Worm (Caenorhabditis elegans): ENCODE data around the gene C53A3.3.

DNA sequence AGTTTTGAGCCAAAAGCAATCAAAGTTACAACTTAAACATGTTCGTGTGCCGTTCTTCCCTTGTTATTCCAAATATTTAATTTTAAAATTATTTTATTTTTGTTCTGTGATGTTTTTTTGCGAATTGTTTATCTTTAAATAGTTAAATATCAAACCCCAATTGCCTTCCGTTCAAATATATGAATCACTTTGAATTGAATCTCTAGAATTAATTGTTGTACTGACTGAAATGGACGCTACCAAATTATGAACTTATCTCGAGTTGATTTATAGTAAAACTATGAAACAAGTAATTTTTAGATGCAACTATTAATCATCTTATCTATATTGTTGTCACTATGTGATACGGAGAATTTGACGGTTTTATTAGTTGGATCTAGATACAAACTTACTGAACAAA lies 35.7 kb downstream of the C53A3.3 start, which contains the start of gene ZC250.2:
- TF ChIP-seq nhr-10 (tag; optimal IDR thresholded peaks at IDR 0.05) (no peak), peb-1 (tag; optimal IDR thresholded peaks at IDR 0.05) (no peak), ama-1 (optimal IDR thresholded peaks at IDR 0.05) (no peak), Y55F3AM.14 (GFP tag; optimal IDR thresholded peaks at IDR 0.05) (no peak), ZK546.5 (tag; optimal IDR thresholded peaks at IDR 0.05) (no peak), mdl-1 (tag; optimal IDR thresholded peaks at IDR 0.05) (no peak), nhr-77 (tag; optimal IDR thresholded peaks at IDR 0.05) (no peak), ztf-4 (tag; optimal IDR thresholded peaks at IDR 0.05) (no peak)

Measured in whole organism, L2 larva.